Fruit fly (Drosophila melanogaster): ENCODE measurements around the gene Cortactin.

- TF ChIP-seq ttk (optimal IDR thresholded peaks at IDR 0.05) (no peak), psq (optimal IDR thresholded peaks at IDR 0.05) (no peak), Sin3A (optimal IDR thresholded peaks at IDR 0.05) (no peak), insv (optimal IDR thresholded peaks at IDR 0.05) (no peak)
These were observed 27.2 kb upstream of the Cortactin start for dm6 chr3R:21091500-21091899.
